Worm (Caenorhabditis elegans): ENCODE data around the gene che-10.
A peak's percentile ranks its signal among the peaks of the same experiment; 100 is the strongest.

The che-10 gene

DNA sequence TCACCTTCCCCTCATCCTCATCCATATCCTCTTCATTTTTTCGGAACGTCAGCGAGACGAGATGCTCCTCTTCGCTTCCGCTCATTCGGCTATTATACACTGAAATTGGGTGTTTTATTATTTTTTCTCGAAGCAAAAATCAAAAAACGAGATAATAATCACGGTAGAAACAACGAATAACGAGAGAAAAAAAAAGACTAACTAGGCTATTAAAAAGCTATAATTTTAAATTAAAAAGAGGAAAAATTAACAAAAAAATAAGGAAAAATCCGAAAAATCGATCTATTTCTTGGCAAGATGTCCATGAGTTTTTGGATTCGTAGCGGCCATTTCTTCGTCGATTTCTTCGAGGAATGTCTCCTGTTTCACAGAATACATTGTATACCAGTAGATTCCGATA, 36.9 kb downstream of the che-10 start, which contains the start of gene ipla-1:
ipla-1 (minus strand) TSS at position 101 of the 400 bp plus-strand sequence.
- TF ChIP-seq pbrm-1 (GFP tag; IDR thresholded peaks at IDR 0.05): 0 out of 2 replicates have a peak, but pooled peaks have one; percentile 24
- no peak for TF ChIP-seq ceh-27 (GFP tag; optimal IDR thresholded peaks at IDR 0.05)

ce11 chrII:4600818-4601217, 37.3 kb downstream of the che-10 start:
- no peak for TF ChIP-seq hlh-12 (tag; optimal IDR thresholded peaks at IDR 0.05)
- peak; percentile 70; the same call in 1 of the 2 replicates for TF ChIP-seq nfyb-1 (GFP tag; IDR thresholded peaks at IDR 0.05)

DNA sequence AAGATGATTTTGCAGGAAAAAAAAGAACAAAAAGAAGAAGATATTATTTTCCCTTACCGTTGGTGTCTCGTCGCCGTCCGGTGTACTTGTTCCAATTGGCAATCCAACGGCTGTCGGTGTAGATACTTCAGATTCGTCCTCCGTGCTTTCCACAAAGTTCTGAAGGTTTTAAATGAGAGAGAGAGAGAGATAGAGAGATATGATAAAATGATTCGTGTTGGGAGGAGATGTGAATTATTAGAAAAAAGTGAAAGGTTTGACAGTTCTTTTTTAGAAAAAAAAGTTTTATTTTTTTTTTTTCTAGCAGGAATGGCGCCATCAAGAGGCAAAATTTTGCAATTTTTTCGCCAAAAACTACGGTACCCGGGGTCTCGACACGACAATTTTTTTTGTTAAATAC, 37.9 kb downstream of the che-10 start:
- peak; percentile 31 for TF ChIP-seq ztf-26 (tag; optimal IDR thresholded peaks at IDR 0.05)
- TF ChIP-seq Y56A3A.18 (GFP tag; IDR thresholded peaks at IDR 0.05): no peak
- TF ChIP-seq rcor-1 (GFP tag; IDR thresholded peaks at IDR 0.05): no peak
- peak; percentile 14 for TF ChIP-seq lin-40 (tag; optimal IDR thresholded peaks at IDR 0.05)
- TF ChIP-seq tbx-9 (tag; optimal IDR thresholded peaks at IDR 0.05; ENCODE audit: borderline replicate concordance): no peak

- no peak for TF ChIP-seq Y67H2A.10 (GFP tag; conservative IDR thresholded peaks at IDR 0.05)
These were observed 38.3 kb downstream of the che-10 start for ce11 chrII:4599838-4600237.

DNA sequence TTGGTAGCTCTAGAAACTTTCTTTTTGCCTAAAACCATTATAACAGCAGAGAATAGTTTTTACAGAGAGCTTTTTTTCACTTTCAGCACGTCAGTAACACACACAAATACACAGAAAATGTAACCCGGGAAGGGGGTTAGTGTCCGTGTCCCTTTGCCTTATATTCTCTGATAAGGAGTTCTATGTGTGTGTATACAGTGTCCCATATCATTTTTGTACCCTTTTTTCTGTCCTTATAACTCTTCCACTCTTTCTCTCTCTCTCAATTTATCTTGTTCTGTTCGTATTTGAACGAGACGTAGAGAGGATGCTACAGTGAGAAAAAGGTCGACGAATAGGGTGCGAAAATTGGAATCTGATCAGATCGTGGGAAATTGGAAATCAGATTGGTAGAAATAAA, 39.3 kb downstream of the che-10 start:
- TF ChIP-seq ceh-58 (GFP tag; IDR thresholded peaks at IDR 0.05): no peak
- peak; percentile 69 for TF ChIP-seq ets-4 (GFP tag; optimal IDR thresholded peaks at IDR 0.05)
- no peak for TF ChIP-seq cebp-1 (GFP tag; IDR thresholded peaks at IDR 0.05)
- TF ChIP-seq cebp-1 (tag; optimal IDR thresholded peaks at IDR 0.05): peak; percentile 34
- TF ChIP-seq nhr-80 (tag; optimal IDR thresholded peaks at IDR 0.05): peak; percentile 86
- TF ChIP-seq nhr-120 (GFP tag; IDR thresholded peaks at IDR 0.05): no peak

DNA sequence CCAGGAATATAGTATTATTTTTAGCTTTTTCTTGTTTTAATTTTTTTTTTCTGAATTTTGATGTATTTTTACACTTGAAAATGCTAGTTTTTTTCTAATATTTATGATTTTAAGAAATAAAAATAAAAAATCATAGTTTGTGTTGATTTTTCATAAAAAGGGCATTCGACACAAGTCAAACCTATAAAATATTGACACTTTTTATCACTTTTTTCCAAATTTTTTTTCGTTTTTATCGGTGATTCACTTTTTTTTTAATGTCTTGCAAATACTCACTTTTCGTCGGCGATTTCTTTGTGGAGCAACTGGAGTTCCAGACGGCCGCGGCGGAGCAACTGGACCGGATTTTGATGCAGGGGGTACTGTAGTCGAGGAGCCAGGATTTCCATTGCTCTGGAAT, 40.7 kb downstream of the che-10 start:
- TF ChIP-seq chd-7 (tag; optimal IDR thresholded peaks at IDR 0.05) (no peak), nhr-80 (tag; optimal IDR thresholded peaks at IDR 0.05) (peak; percentile 53)

- no peak for TF ChIP-seq B0019.2 (GFP tag; conservative IDR thresholded peaks at IDR 0.05)
- TF ChIP-seq gei-17 (GFP tag; optimal IDR thresholded peaks at IDR 0.05): no peak
- TF ChIP-seq bed-2 (GFP tag; IDR thresholded peaks at IDR 0.05): no peak
- 0 out of 2 replicates have a peak, but pooled peaks have one; percentile 42 for TF ChIP-seq aptf-3 (GFP tag; IDR thresholded peaks at IDR 0.05)
- no peak for TF ChIP-seq snpc-4 (GFP tag; optimal IDR thresholded peaks at IDR 0.05)
- TF ChIP-seq snpc-4 (tag; optimal IDR thresholded peaks at IDR 0.05): no peak
- TF ChIP-seq rec-8 (tag; optimal IDR thresholded peaks at IDR 0.05): no peak
- no peak for TF ChIP-seq lag-1 (GFP tag; IDR thresholded peaks at IDR 0.05)
- TF ChIP-seq snpc-1.3 (tag; optimal IDR thresholded peaks at IDR 0.05; ENCODE audit: insufficient read depth): no peak
- TF ChIP-seq let-526 (GFP tag; IDR thresholded peaks at IDR 0.05): no peak
- TF ChIP-seq ceh-91 (GFP tag; IDR thresholded peaks at IDR 0.05): no peak
- TF ChIP-seq B0261.1 (tag; optimal IDR thresholded peaks at IDR 0.05): no peak
- no peak for TF ChIP-seq ceh-100 (GFP tag; IDR thresholded peaks at IDR 0.05)
- TF ChIP-seq K11D2.4 (GFP tag; IDR thresholded peaks at IDR 0.05): no peak
- TF ChIP-seq madf-8 (GFP tag; conservative IDR thresholded peaks at IDR 0.05): 0 out of 2 replicates have a peak, but pooled peaks have one; percentile 4
- no peak for TF ChIP-seq hlh-12 (tag; optimal IDR thresholded peaks at IDR 0.05)
- TF ChIP-seq aptf-2 (GFP tag; conservative IDR thresholded peaks at IDR 0.05): 0 out of 2 replicates have a peak, but pooled peaks have one; percentile 20
- TF ChIP-seq ztf-26 (tag; optimal IDR thresholded peaks at IDR 0.05): no peak
- 0 out of 2 replicates have a peak, but pooled peaks have one; percentile 48 for TF ChIP-seq ekl-4 (GFP tag; IDR thresholded peaks at IDR 0.05)
- TF ChIP-seq die-1 (tag; optimal IDR thresholded peaks at IDR 0.05): no peak
- TF ChIP-seq bed-1 (GFP tag; IDR thresholded peaks at IDR 0.05): no peak
- TF ChIP-seq egl-44 (GFP tag; IDR thresholded peaks at IDR 0.05): no peak
- no peak for TF ChIP-seq attf-6 (GFP tag; IDR thresholded peaks at IDR 0.05)
- 0 out of 2 replicates have a peak, but pooled peaks have one; percentile 40 for TF ChIP-seq Y53G8AR.9 (GFP tag; conservative IDR thresholded peaks at IDR 0.05)
These were observed 47.5 kb downstream of the che-10 start for ce11 chrII:4590660-4591059.

All from whole organism, young adult.